Worm (Caenorhabditis elegans): ENCODE data around the gene C07H4.1.

DNA sequence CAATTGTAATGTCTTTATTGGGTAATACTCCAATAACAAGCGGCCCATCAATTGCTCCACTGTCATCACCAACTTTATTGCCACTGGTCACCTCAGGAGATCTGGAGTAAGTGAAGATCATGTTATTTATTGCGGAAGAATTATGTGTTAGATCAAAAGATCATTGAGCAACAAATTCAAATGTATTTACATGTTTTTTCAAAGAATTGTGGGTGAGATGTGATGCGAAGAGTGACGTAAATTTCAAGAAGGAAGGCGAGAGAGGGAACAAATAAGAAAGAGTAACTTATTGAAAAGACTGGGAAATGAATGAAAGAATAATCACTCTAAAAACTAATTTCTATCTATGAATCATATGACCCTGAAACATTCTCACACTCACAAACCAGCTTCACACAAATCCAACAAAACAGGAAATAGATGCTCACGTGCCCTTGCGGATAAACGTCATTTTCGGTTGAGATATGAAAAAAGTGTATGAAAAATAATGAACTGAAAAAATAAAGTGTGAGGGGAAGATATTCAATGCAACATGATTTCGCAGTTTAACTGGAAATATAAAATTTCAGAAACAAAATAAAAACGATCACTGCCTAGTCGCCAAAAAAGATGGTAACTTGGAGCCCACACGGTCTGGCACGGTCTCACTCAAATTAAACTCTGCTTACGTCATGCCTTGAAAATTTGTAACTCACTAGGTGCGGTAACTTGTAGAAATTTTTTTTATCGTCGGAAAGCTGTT lies 27.5 kb upstream of the C07H4.1 start:
- TF ChIP-seq madf-9 (GFP tag; conservative IDR thresholded peaks at IDR 0.05) (no peak), unc-62 (GFP tag; optimal IDR thresholded peaks at IDR 0.05 in 1 of 2) (peak in 1 of 2 experiments; percentile 68), unc-62 (tag; optimal IDR thresholded peaks at IDR 0.05) (no peak), snpc-4 (tag; optimal IDR thresholded peaks at IDR 0.05) (no peak)

All from whole organism, L4 larva.